Worm (Caenorhabditis elegans): ENCODE measurements around the gene F55G7.5.

- TF ChIP-seq dve-1 (tag; optimal IDR thresholded peaks at IDR 0.05; ENCODE audit: insufficient read depth) (no peak), nhr-11 (tag; optimal IDR thresholded peaks at IDR 0.05) (no peak), dmd-8 (GFP tag; IDR thresholded peaks at IDR 0.05) (no peak), zip-11 (GFP tag; IDR thresholded peaks at IDR 0.05) (no peak), aly-2 (tag; optimal IDR thresholded peaks at IDR 0.05) (no peak), unc-62 (GFP tag; optimal IDR thresholded peaks at IDR 0.05 in 1 of 2) (peak in 1 of 2 experiments; percentile 95), unc-62 (tag; optimal IDR thresholded peaks at IDR 0.05) (no peak), tra-1 (GFP tag; IDR thresholded peaks at IDR 0.05) (no peak), mep-1 (tag; optimal IDR thresholded peaks at IDR 0.05) (no peak), fos-1 (tag; optimal IDR thresholded peaks at IDR 0.05) (no peak), lin-39 (tag; optimal IDR thresholded peaks at IDR 0.05) (no peak), nhr-28 (tag; optimal IDR thresholded peaks at IDR 0.05) (no peak)
Observed at ce11 chrX:11906626-11907025, 32.1 kb downstream of the F55G7.5 start.
